Fruit fly (Drosophila melanogaster) whole organism, adult: Measurements from ENCODE around the gene m.

Experiments used
- CG14711 ChIP-seq: fragments of 200-800 bp; sonication (Bioruptor generic); optimal IDR thresholded peaks from 2 replicates; lab custom pipeline; 2018; ENCODE audit warnings: missing biosample characterization, mild to moderate bottlenecking, missing genetic modification characterization, moderate library complexity
- CG1620 ChIP-seq: fragments of 200-800 bp; sonication (Bioruptor generic); optimal IDR thresholded peaks from 2 replicates; lab custom pipeline; 2016; ENCODE audit warnings: missing biosample characterization, missing genetic modification characterization
- CG33017 ChIP-seq: fragments of 200-800 bp; sonication (Bioruptor generic); optimal IDR thresholded peaks from 2 replicates; lab custom pipeline; 2018; ENCODE audit warnings: missing biosample characterization, mild to moderate bottlenecking, missing genetic modification characterization, moderate library complexity
- CG5204 ChIP-seq: fragments of 200-800 bp; sonication (Bioruptor generic); optimal IDR thresholded peaks from 2 replicates; lab custom pipeline; 2016; ENCODE audit warnings: missing biosample characterization, missing genetic modification characterization
- CG7101 ChIP-seq: fragments of 200-800 bp; sonication (Bioruptor generic); optimal IDR thresholded peaks from 2 replicates; lab custom pipeline; 2018; ENCODE audit warnings: missing biosample characterization, mild to moderate bottlenecking, missing genetic modification characterization, moderate library complexity
- Mnt ChIP-seq: fragments of 200-800 bp; sonication (Bioruptor generic); optimal IDR thresholded peaks from 2 replicates; lab custom pipeline; 2016; ENCODE audit warnings: missing biosample characterization, mild to moderate bottlenecking, missing genetic modification characterization
- bab1 ChIP-seq: fragments of 200-800 bp; sonication (Bioruptor generic); optimal IDR thresholded peaks from 3 replicates; lab custom pipeline; 2019; ENCODE audit warnings: missing biosample characterization, mild to moderate bottlenecking, missing genetic modification characterization, moderate library complexity
- cic ChIP-seq: fragments of 200-800 bp; sonication (Bioruptor generic); optimal IDR thresholded peaks from 2 replicates; lab custom pipeline; 2017; ENCODE audit warnings: missing biosample characterization, mild to moderate bottlenecking, missing genetic modification characterization, moderate library complexity
- cnc ChIP-seq, 2 experiments: fragments of >200 bp; optimal IDR thresholded peaks; 2 replicates each; lab custom pipeline; 2017
- kay ChIP-seq: fragments of 200-800 bp; sonication (Bioruptor generic); peaks from one replicate; lab custom pipeline; 2016; ENCODE audit warnings: missing biosample characterization, missing genetic modification characterization, borderline replicate concordance
- pad ChIP-seq: fragments of 200-800 bp; sonication (Bioruptor generic); optimal IDR thresholded peaks from 3 replicates; lab custom pipeline; 2017; ENCODE audit warnings: missing biosample characterization, missing genetic modification characterization, mild to moderate bottlenecking, moderate library complexity, missing genetic modification reagents
- toe ChIP-seq: fragments of 200-800 bp; sonication (Bioruptor generic); optimal IDR thresholded peaks from 2 replicates; lab custom pipeline; 2016; ENCODE audit warnings: missing biosample characterization, missing genetic modification characterization

DNA sequence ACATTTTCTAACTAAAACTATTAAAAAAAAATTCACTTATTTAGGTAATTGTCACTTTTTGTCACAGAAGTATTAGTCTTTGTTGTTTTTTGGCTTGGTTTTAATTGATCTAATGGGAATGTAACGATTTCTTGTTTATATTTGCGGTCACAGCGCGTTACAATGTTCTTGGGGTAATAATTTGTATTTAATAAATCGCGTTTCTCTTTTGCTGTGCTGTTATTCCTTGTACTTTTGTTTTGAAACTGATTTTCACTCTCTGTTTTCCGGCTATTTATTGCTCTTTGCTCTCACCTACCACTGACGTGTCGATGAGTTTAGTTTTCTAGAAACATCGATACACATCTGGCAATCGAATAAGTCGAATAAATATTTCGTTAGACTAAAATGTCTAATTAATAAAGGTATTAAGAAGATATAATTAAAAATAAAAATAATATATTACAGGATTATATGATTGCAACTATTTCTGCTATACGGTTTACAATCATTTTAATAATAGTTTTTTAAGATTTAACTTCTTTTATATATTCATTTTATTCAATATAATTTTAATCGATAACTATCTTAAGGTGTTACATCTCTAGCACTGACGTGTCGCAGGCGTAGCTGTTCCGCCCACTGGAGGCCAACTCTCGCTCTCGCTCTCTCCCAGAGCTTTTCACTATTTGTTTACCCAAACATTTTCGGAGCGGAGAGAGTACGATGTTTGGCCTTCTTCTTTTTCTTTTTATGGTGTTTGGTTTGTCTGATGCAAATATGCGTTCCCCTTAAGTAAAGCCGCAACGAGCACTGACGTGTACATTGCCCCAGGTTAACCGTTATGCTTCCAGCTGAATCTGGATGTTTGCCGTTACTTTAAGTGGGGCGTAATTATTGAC, 53.0 kb downstream of the m start, which contains the start of gene Hsc70-3:
- no peak for TF ChIP-seq CG5204
- TF ChIP-seq kay (GFP tag; lab: Kevin White, UChicago): no peak
- TF ChIP-seq pad (GFP tag; lab: Kevin White, UChicago): peak; percentile 99
- peak; percentile 54 for TF ChIP-seq bab1 (GFP tag; lab: Kevin White, UChicago)
- TF ChIP-seq CG14711 (tag; lab: Kevin White, UChicago): peak; percentile 71
- no peak for TF ChIP-seq CG1620 (GFP tag; lab: Kevin White, UChicago)
- TF ChIP-seq cnc (optimal IDR thresholded peaks at IDR 0.05; lab: Kevin White, UChicago): no peak
- peak; percentile 52 for TF ChIP-seq CG33017 (tag; lab: Kevin White, UChicago)
- TF ChIP-seq Mnt: no peak
- TF ChIP-seq cic: no peak
- no peak for TF ChIP-seq toe
- peak; percentile 77 for TF ChIP-seq CG7101 (tag; lab: Kevin White, UChicago)
